Worm (Caenorhabditis elegans) whole organism, L3 larva: Measurements from ENCODE around the gene H01G02.1.

Experiments used
- aly-2 ChIP-seq: fragments of 150-350 bp; optimal IDR thresholded peaks from 2 replicates; lab custom pipeline; 2014; ENCODE audit warnings: missing biosample characterization, missing genetic modification characterization
- ama-1 ChIP-seq: fragments of 150-350 bp; optimal IDR thresholded peaks from 2 replicates; lab custom pipeline; 2018
- daf-12 ChIP-seq: fragments of 150-350 bp; optimal IDR thresholded peaks from 2 replicates; lab custom pipeline; 2014; ENCODE audit warnings: missing biosample characterization, missing genetic modification reagents, missing genetic modification characterization
- egl-27 ChIP-seq: sonication (generic microtip); optimal IDR thresholded peaks from 4 replicates; lab custom pipeline; 2017; ENCODE audit warnings: missing biosample characterization, missing genetic modification reagents, missing genetic modification characterization
- nhr-12 ChIP-seq: fragments of 150-350 bp; optimal IDR thresholded peaks from 2 replicates; lab custom pipeline; 2014; ENCODE audit warnings: missing biosample characterization, missing genetic modification characterization
- nhr-77 ChIP-seq: fragments of 150-350 bp; optimal IDR thresholded peaks from 2 replicates; lab custom pipeline; 2014; ENCODE audit warnings: missing biosample characterization, missing genetic modification characterization
- pha-4 ChIP-seq: fragments of 150-350 bp; optimal IDR thresholded peaks from 2 replicates; lab custom pipeline; 2014; ENCODE audit warnings: missing biosample characterization, missing genetic modification reagents, missing genetic modification characterization
- tbx-2 ChIP-seq: sonication (generic microtip); optimal IDR thresholded peaks from 2 replicates; lab custom pipeline; 2016; ENCODE audit warnings: mild to moderate bottlenecking, missing genetic modification characterization, missing compliant biosample characterization

DNA sequence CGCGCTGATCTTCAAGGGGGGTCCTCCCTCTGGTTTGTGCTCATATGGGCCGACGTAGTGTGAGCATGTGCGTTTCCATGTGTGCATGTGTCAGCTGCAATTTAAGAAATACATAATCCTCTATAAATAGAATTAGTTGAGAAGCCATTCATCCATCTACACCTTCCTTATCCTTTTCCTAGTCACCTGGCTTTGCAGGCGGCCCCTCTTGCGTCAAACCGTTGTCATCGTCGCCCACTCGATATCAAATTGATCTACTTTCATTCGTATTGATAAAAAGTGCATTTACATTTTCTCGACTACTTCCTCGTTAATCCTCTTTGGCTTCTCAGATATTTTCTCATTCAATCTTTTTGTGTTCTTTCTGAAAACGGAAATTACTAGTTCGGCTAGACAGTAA, 8.1 kb upstream of the H01G02.1 start:
- no peak for TF ChIP-seq nhr-12 (tag; lab: Kevin White, UChicago)
- no peak for TF ChIP-seq egl-27 (tag; lab: Kevin White, UChicago)
- TF ChIP-seq ama-1 (lab: Kevin White, UChicago): no peak
- no peak for TF ChIP-seq pha-4 (tag; lab: Kevin White, UChicago)
- TF ChIP-seq aly-2 (tag; lab: Kevin White, UChicago): no peak
- TF ChIP-seq nhr-77: no peak
- TF ChIP-seq tbx-2 (tag; lab: Kevin White, UChicago): no peak
- no peak for TF ChIP-seq daf-12
